Worm (Caenorhabditis elegans) whole organism, L1 larva: Measurements from ENCODE around the gene fbxa-183.

ENCODE experiments used
- C34B4.2 ChIP-seq: sonication (generic microtip); optimal IDR thresholded peaks from 2 replicates; lab custom pipeline; 2017; ENCODE audit warnings: mild to moderate bottlenecking, missing genetic modification characterization, missing compliant biosample characterization
- alr-1 ChIP-seq: fragments of 200-800 bp; sonication (Bioruptor generic); optimal IDR thresholded peaks from 2 replicates; lab custom pipeline; 2018; ENCODE audit warnings: borderline replicate concordance, mild to moderate bottlenecking, missing genetic modification characterization, missing compliant biosample characterization
- aly-2 ChIP-seq: fragments of 150-350 bp; optimal IDR thresholded peaks from 2 replicates; lab custom pipeline; 2014; ENCODE audit warnings: missing biosample characterization, missing genetic modification characterization
- ama-1 ChIP-seq: fragments of 150-350 bp; optimal IDR thresholded peaks from 2 replicates; lab custom pipeline; 2014
- blmp-1 ChIP-seq: fragments of 150-350 bp; optimal IDR thresholded peaks from 2 replicates; lab custom pipeline; 2014; ENCODE audit warnings: missing biosample characterization, missing genetic modification characterization
- ceh-63 ChIP-seq: fragments of 200-800 bp; sonication (Bioruptor generic); optimal IDR thresholded peaks from 2 replicates; lab custom pipeline; 2018; ENCODE audit warnings: mild to moderate bottlenecking, missing genetic modification characterization, missing compliant biosample characterization
- ces-1 ChIP-seq: fragments of 150-350 bp; optimal IDR thresholded peaks from 2 replicates; lab custom pipeline; 2014; ENCODE audit warnings: missing biosample characterization, missing genetic modification reagents, missing genetic modification characterization
- dpl-1 ChIP-seq, 3 experiments: fragments of 150-350 bp in 2 of 3; sonication (generic microtip) in 1 of 3; optimal IDR thresholded peaks; 2 replicates each; lab custom pipeline; 2014 to 2017; ENCODE audit warnings: missing biosample characterization in 3 of 3, missing genetic modification characterization in 3 of 3, missing genetic modification reagents in 3 of 3
- dsc-1 ChIP-seq: sonication (generic microtip); optimal IDR thresholded peaks from 2 replicates; lab custom pipeline; 2016; ENCODE audit warnings: mild to moderate bottlenecking, missing genetic modification characterization, missing compliant biosample characterization
- efl-1 ChIP-seq, 4 experiments: fragments of 150-350 bp; optimal IDR thresholded peaks in 3 of 4; peaks in 1 of 4; 1 replicate in 1 of 4; 2 replicates in 3 of 4; lab custom pipeline; 2014; ENCODE audit warnings: missing biosample characterization in 2 of 4, missing genetic modification characterization in 2 of 4, missing genetic modification reagents in 2 of 4
- efl-3 ChIP-seq: fragments of 200-800 bp; sonication (Bioruptor generic); optimal IDR thresholded peaks from 2 replicates; lab custom pipeline; 2018; ENCODE audit warnings: mild to moderate bottlenecking, missing genetic modification characterization, missing compliant biosample characterization
- egl-13 ChIP-seq: sonication (generic microtip); optimal IDR thresholded peaks from 2 replicates; lab custom pipeline; 2016; ENCODE audit warnings: missing genotype, missing genetic modification reagents, missing genetic modification characterization, missing compliant biosample characterization
- egl-27 ChIP-seq, 2 experiments: fragments of 150-350 bp in 1 of 2; sonication (generic microtip); optimal IDR thresholded peaks; 3 replicates each; lab custom pipeline; 2017 to 2018; ENCODE audit warnings: missing biosample characterization in 2 of 2, missing genetic modification characterization in 2 of 2, missing genetic modification reagents in 2 of 2
- elt-2 ChIP-seq: sonication (generic microtip); optimal IDR thresholded peaks from 2 replicates; lab custom pipeline; 2016; ENCODE audit warnings: missing genetic modification characterization, mild to moderate bottlenecking, inconsistent platforms, missing compliant biosample characterization, missing genetic modification reagents
- fkh-10 ChIP-seq: sonication (generic microtip); optimal IDR thresholded peaks from 2 replicates; lab custom pipeline; 2017; ENCODE audit warnings: missing biosample characterization, missing genetic modification reagents, missing genetic modification characterization
- fkh-8 ChIP-seq: sonication (generic microtip); optimal IDR thresholded peaks from 2 replicates; lab custom pipeline; 2016; ENCODE audit warnings: mild to moderate bottlenecking, missing genetic modification characterization, missing compliant biosample characterization
- fos-1 ChIP-seq: fragments of 150-350 bp; optimal IDR thresholded peaks from 2 replicates; lab custom pipeline; 2014; ENCODE audit warnings: missing biosample characterization, missing genetic modification characterization
- grh-1 ChIP-seq: fragments of 200-800 bp; sonication (Bioruptor generic); IDR thresholded peaks from 2 replicates; pipeline ENCODE4 v1.3.6; 2022; ENCODE audit warnings: missing genetic modification reagents, missing genetic modification characterization, missing compliant biosample characterization
- hlh-4 ChIP-seq: sonication (generic microtip); optimal IDR thresholded peaks from 2 replicates; lab custom pipeline; 2016; ENCODE audit warnings: mild to moderate bottlenecking, missing genetic modification characterization, missing compliant biosample characterization
- hpl-2 ChIP-seq: fragments of 150-350 bp; optimal IDR thresholded peaks from 2 replicates; lab custom pipeline; 2014; ENCODE audit warnings: missing biosample characterization, missing genetic modification reagents, missing genetic modification characterization
- irx-1 ChIP-seq: sonication (generic microtip); optimal IDR thresholded peaks from 2 replicates; lab custom pipeline; 2016; ENCODE audit warnings: missing genetic modification characterization, missing compliant biosample characterization
- jun-1 ChIP-seq: fragments of 150-350 bp; optimal IDR thresholded peaks from 2 replicates; lab custom pipeline; 2014; ENCODE audit warnings: missing biosample characterization, missing genetic modification reagents, missing genetic modification characterization
- lin-14 ChIP-seq: fragments of 200-800 bp; sonication (Bioruptor generic); optimal IDR thresholded peaks from 2 replicates; lab custom pipeline; 2018; ENCODE audit warnings: mild to moderate bottlenecking, missing genetic modification characterization, moderate library complexity, missing compliant biosample characterization
- lin-15B ChIP-seq: fragments of 150-350 bp; sonication (generic microtip); optimal IDR thresholded peaks from 3 replicates; lab custom pipeline; 2014; ENCODE audit warnings: missing biosample characterization, missing genetic modification characterization
- lin-35 ChIP-seq, 2 experiments: fragments of 150-350 bp; optimal IDR thresholded peaks; 2 replicates each; lab custom pipeline; 2014; ENCODE audit warnings: missing biosample characterization in 2 of 2, missing genetic modification characterization in 2 of 2, missing genetic modification reagents in 2 of 2
- lsy-2 ChIP-seq, 2 experiments: fragments of 150-350 bp; optimal IDR thresholded peaks; 2 replicates each; lab custom pipeline; 2014; ENCODE audit warnings: missing biosample characterization in 2 of 2, missing genetic modification characterization in 2 of 2
- mab-9 ChIP-seq: fragments of 200-800 bp; sonication (Bioruptor generic); IDR thresholded peaks from 2 replicates; pipeline ENCODE4 v1.3.6; 2022; ENCODE audit warnings: missing genetic modification reagents, missing genetic modification characterization, missing compliant biosample characterization
- mef-2 ChIP-seq: fragments of 150-350 bp; optimal IDR thresholded peaks from 2 replicates; lab custom pipeline; 2014; ENCODE audit warnings: missing biosample characterization, missing genetic modification characterization
- nhr-11 ChIP-seq: fragments of 150-350 bp; optimal IDR thresholded peaks from 2 replicates; lab custom pipeline; 2014; ENCODE audit warnings: missing biosample characterization, missing genetic modification characterization
- nhr-19 ChIP-seq: fragments of 200-800 bp; sonication (Bioruptor generic); conservative IDR thresholded peaks from 2 replicates; pipeline ENCODE4 v1.3.6; 2022; ENCODE audit warnings: missing genetic modification characterization, missing compliant biosample characterization
- nhr-20 ChIP-seq: sonication (generic microtip); optimal IDR thresholded peaks from 2 replicates; lab custom pipeline; 2016; ENCODE audit warnings: mild to moderate bottlenecking, missing genetic modification characterization, missing compliant biosample characterization
- nhr-84 ChIP-seq: sonication (generic microtip); optimal IDR thresholded peaks from 2 replicates; lab custom pipeline; 2017; ENCODE audit warnings: missing biosample characterization, missing genetic modification characterization
- nhr-85 ChIP-seq: sonication (generic microtip); peaks from one replicate; lab custom pipeline; 2016; ENCODE audit warnings: missing genetic modification characterization, inconsistent platforms, missing compliant biosample characterization
- pag-3 ChIP-seq: sonication (generic microtip); optimal IDR thresholded peaks from 2 replicates; lab custom pipeline; 2017; ENCODE audit warnings: missing genetic modification characterization, mild to moderate bottlenecking, missing compliant biosample characterization, antibody characterized with exemption, borderline replicate concordance; ENCODE audit not compliant: insufficient read depth
- pax-3 ChIP-seq: fragments of 200-800 bp; sonication (Bioruptor generic); optimal IDR thresholded peaks from 2 replicates; lab custom pipeline; 2018; ENCODE audit warnings: mild to moderate bottlenecking, missing genetic modification characterization, moderate library complexity, missing compliant biosample characterization
- rnt-1 ChIP-seq: sonication (generic microtip); optimal IDR thresholded peaks from 2 replicates; lab custom pipeline; 2016; ENCODE audit warnings: mild to moderate bottlenecking, missing genetic modification characterization, moderate library complexity, missing compliant biosample characterization
- skn-1 ChIP-seq: fragments of 150-350 bp; optimal IDR thresholded peaks from 2 replicates; lab custom pipeline; 2014; ENCODE audit warnings: missing biosample characterization, missing genetic modification characterization
- snpc-4 ChIP-seq: fragments of 150-350 bp; optimal IDR thresholded peaks from 2 replicates; lab custom pipeline; 2014; ENCODE audit warnings: missing biosample characterization, missing genetic modification characterization
- snu-23 ChIP-seq: sonication (generic microtip); optimal IDR thresholded peaks from 2 replicates; lab custom pipeline; 2016; ENCODE audit warnings: missing genetic modification characterization, missing compliant biosample characterization
- sox-4 ChIP-seq: sonication (generic microtip); optimal IDR thresholded peaks from 2 replicates; lab custom pipeline; 2016; ENCODE audit warnings: missing genetic modification characterization, missing compliant biosample characterization
- sup-37 ChIP-seq: fragments of 200-800 bp; sonication (Bioruptor generic); optimal IDR thresholded peaks from 2 replicates; lab custom pipeline; 2018; ENCODE audit warnings: mild to moderate bottlenecking, missing genetic modification characterization, missing compliant biosample characterization
- tlp-1 ChIP-seq: fragments of 150-350 bp; optimal IDR thresholded peaks from 2 replicates; lab custom pipeline; 2014; ENCODE audit warnings: missing biosample characterization, missing genetic modification characterization
- unc-130 ChIP-seq: fragments of 150-350 bp; optimal IDR thresholded peaks from 2 replicates; lab custom pipeline; 2017; ENCODE audit warnings: missing biosample characterization, missing genetic modification characterization, inconsistent platforms
- unc-30 ChIP-seq: sonication (generic microtip); optimal IDR thresholded peaks from 2 replicates; lab custom pipeline; 2017; ENCODE audit warnings: missing biosample characterization, missing genetic modification characterization
- unc-62 ChIP-seq: fragments of 150-350 bp; optimal IDR thresholded peaks from 2 replicates; lab custom pipeline; 2014; ENCODE audit warnings: missing biosample characterization, missing genetic modification reagents, missing genetic modification characterization
- unc-98 ChIP-seq: fragments of 200-800 bp; sonication (Bioruptor generic); IDR thresholded peaks from 2 replicates; pipeline ENCODE4 v1.3.6; 2022; ENCODE audit warnings: missing genetic modification characterization, missing compliant biosample characterization
- vab-15 ChIP-seq: sonication (generic microtip); optimal IDR thresholded peaks from 2 replicates; lab custom pipeline; 2017; ENCODE audit warnings: missing genotype, mild to moderate bottlenecking, missing genetic modification characterization, missing compliant biosample characterization
- zip-4 ChIP-seq: fragments of 200-800 bp; sonication (Bioruptor generic); optimal IDR thresholded peaks from 2 replicates; lab custom pipeline; 2018; ENCODE audit warnings: mild to moderate bottlenecking, missing genetic modification characterization, moderate library complexity, missing compliant biosample characterization
- ztf-11 ChIP-seq, 2 experiments: sonication (generic microtip); optimal IDR thresholded peaks; 2 replicates each; lab custom pipeline; 2016 to 2017; ENCODE audit warnings: missing genetic modification characterization in 2 of 2, missing biosample characterization in 1 of 2, missing compliant biosample characterization in 1 of 2
- ztf-4 ChIP-seq: fragments of 150-350 bp; optimal IDR thresholded peaks from 2 replicates; lab custom pipeline; 2014; ENCODE audit warnings: missing biosample characterization, missing genetic modification characterization

Gene fbxa-183

ce11 chrV:5790497-5791280 is 8.1 kb upstream of the fbxa-183 start, which contains the start of the genes nhr-142 and F44E7.9 (continued):
- peak in 1 of 2 experiments; percentile 75 for TF ChIP-seq ztf-11 (tag; optimal IDR thresholded peaks at IDR 0.05; lab: Kevin White, UChicago)
- TF ChIP-seq unc-62 (GFP tag; lab: Kevin White, UChicago) = no peak
- no peak for TF ChIP-seq hlh-4 (tag; lab: Kevin White, UChicago)
- TF ChIP-seq irx-1 = peak; percentile 83
- peak; percentile 38 for TF ChIP-seq pag-3 (tag; lab: Kevin White, UChicago)
- peak; percentile 24 for TF ChIP-seq vab-15
- peak; percentile 87 for TF ChIP-seq nhr-19 (GFP tag; lab: Robert Waterston, UW)
- peak; percentile 49 for TF ChIP-seq ztf-4
- TF ChIP-seq elt-2 = peak; percentile 42
- TF ChIP-seq jun-1 = peak; percentile 64
- TF ChIP-seq dpl-1 (GFP tag; optimal IDR thresholded peaks at IDR 0.05; lab: Kevin White, UChicago) = peak; percentile 72 to 84 (median 82)
- TF ChIP-seq zip-4 (GFP tag; lab: Kevin White, UChicago) = peak; percentile 38
- TF ChIP-seq egl-13 = peak; percentile 80
- no peak for TF ChIP-seq unc-30
- TF ChIP-seq aly-2 (tag; lab: Kevin White, UChicago) = no peak
- TF ChIP-seq ama-1 (lab: Kevin White, UChicago) = no peak
- TF ChIP-seq nhr-11 = peak; percentile 42
- TF ChIP-seq lin-35 (GFP tag; optimal IDR thresholded peaks at IDR 0.05; lab: Kevin White, UChicago) = peak; percentile 81 to 86
- TF ChIP-seq sup-37 = peak; percentile 40
- TF ChIP-seq blmp-1 = peak; percentile 52
- peak; percentile 63 for TF ChIP-seq snpc-4
- TF ChIP-seq lin-14 (GFP tag; lab: Kevin White, UChicago) = peak; percentile 91
- peak; percentile 51 for TF ChIP-seq mef-2 (tag; lab: Kevin White, UChicago)
- peak; percentile 50 for TF ChIP-seq unc-130 (tag; lab: Kevin White, UChicago)
- peak; percentile 68 for TF ChIP-seq grh-1 (GFP tag; lab: Robert Waterston, UW)
- TF ChIP-seq efl-3 (GFP tag; lab: Kevin White, UChicago) = no peak
- TF ChIP-seq nhr-84 (tag; lab: Kevin White, UChicago) = no peak
- TF ChIP-seq sox-4 = peak; percentile 52
- peak; percentile 74 for TF ChIP-seq pax-3 (tag; lab: Kevin White, UChicago)
- TF ChIP-seq skn-1 (tag; lab: Kevin White, UChicago) = peak; percentile 68
- TF ChIP-seq fos-1 = peak; percentile 75
- TF ChIP-seq C34B4.2 (tag; lab: Kevin White, UChicago) = no peak
- TF ChIP-seq mab-9 (GFP tag; lab: Robert Waterston, UW) = peak; percentile 55; the same call in 1 of the 2 replicates
- TF ChIP-seq tlp-1 (tag; lab: Kevin White, UChicago) = no peak
- TF ChIP-seq nhr-20 (tag; lab: Kevin White, UChicago) = peak; percentile 90
- TF ChIP-seq efl-1 (optimal IDR thresholded peaks at IDR 0.05; lab: Kevin White, UChicago) = peak; percentile 85 to 88
- TF ChIP-seq efl-1 (GFP tag; optimal IDR thresholded peaks at IDR 0.05 in 1 of 2; lab: Kevin White, UChicago) = peak; percentile 76 to 98
- peak; percentile 76 for TF ChIP-seq lin-15B
- TF ChIP-seq dsc-1 (tag; lab: Kevin White, UChicago) = peak; percentile 79
- TF ChIP-seq ces-1 (GFP tag; lab: Kevin White, UChicago) = no peak
- no peak for TF ChIP-seq ceh-63 (GFP tag; lab: Kevin White, UChicago)
- peak; percentile 77 for TF ChIP-seq fkh-10 (GFP tag; lab: Kevin White, UChicago)
- no peak for TF ChIP-seq egl-27 (tag; optimal IDR thresholded peaks at IDR 0.05; lab: Kevin White, UChicago)
- TF ChIP-seq nhr-85 (tag; lab: Kevin White, UChicago) = peak; percentile 94
- peak; percentile 89 for TF ChIP-seq snu-23 (GFP tag; lab: Kevin White, UChicago)
- TF ChIP-seq rnt-1 (tag; lab: Kevin White, UChicago) = peak; percentile 96
- peak; percentile 82 to 90 for TF ChIP-seq lsy-2 (tag; optimal IDR thresholded peaks at IDR 0.05; lab: Kevin White, UChicago)
- TF ChIP-seq unc-98 (GFP tag; lab: Robert Waterston, UW) = no peak
- TF ChIP-seq hpl-2 (GFP tag; lab: Kevin White, UChicago) = no peak
- TF ChIP-seq alr-1 = no peak
- TF ChIP-seq fkh-8 = peak; percentile 87
